Worm (Caenorhabditis elegans) whole organism, mixed stage, embryonic: ENCODE measurements around the gene F10E7.5.

ENCODE experiments used
- ceh-83 ChIP-seq: fragments of 200-800 bp; sonication (Bioruptor generic); optimal IDR thresholded peaks from 2 replicates; lab custom pipeline; 2018; ENCODE audit warnings: mild to moderate bottlenecking, missing genetic modification characterization, missing compliant biosample characterization
- flh-1 ChIP-seq: fragments of 200-800 bp; sonication (Bioruptor generic); optimal IDR thresholded peaks from 2 replicates; lab custom pipeline; 2018; ENCODE audit warnings: mild to moderate bottlenecking, missing genetic modification characterization, moderate library complexity, missing compliant biosample characterization
- hlh-1 ChIP-seq: fragments of 150-350 bp; optimal IDR thresholded peaks from 2 replicates; lab custom pipeline; 2014; ENCODE audit warnings: missing biosample characterization, missing genetic modification reagents, missing genetic modification characterization
- lin-13 ChIP-seq: fragments of 150-350 bp; optimal IDR thresholded peaks from 2 replicates; lab custom pipeline; 2014; ENCODE audit warnings: missing biosample characterization, missing genetic modification characterization
- lsy-2 ChIP-seq: fragments of 150-350 bp; optimal IDR thresholded peaks from 2 replicates; lab custom pipeline; 2014; ENCODE audit warnings: missing biosample characterization, missing genetic modification characterization
- pha-4 ChIP-seq: fragments of 150-350 bp; optimal IDR thresholded peaks from 2 replicates; lab custom pipeline; 2018; ENCODE audit warnings: missing biosample characterization, missing genetic modification reagents, missing genetic modification characterization
- snpc-4 ChIP-seq: fragments of 150-350 bp; optimal IDR thresholded peaks from 2 replicates; lab custom pipeline; 2014; ENCODE audit warnings: missing biosample characterization, missing genetic modification characterization
- tbx-8 ChIP-seq: fragments of 200-800 bp; sonication (Bioruptor generic); optimal IDR thresholded peaks from 2 replicates; lab custom pipeline; 2018; ENCODE audit warnings: mild to moderate bottlenecking, missing genetic modification characterization, moderate library complexity, missing compliant biosample characterization
- unc-120 ChIP-seq: sonication (generic microtip); optimal IDR thresholded peaks from 2 replicates; lab custom pipeline; 2017; ENCODE audit warnings: missing genetic modification characterization, missing compliant biosample characterization; ENCODE audit not compliant: poor library complexity, severe bottlenecking
- unc-39 ChIP-seq: fragments of 150-350 bp; optimal IDR thresholded peaks from 2 replicates; lab custom pipeline; 2014; ENCODE audit warnings: missing biosample characterization, missing genetic modification characterization
- unc-62 ChIP-seq: fragments of 150-350 bp; optimal IDR thresholded peaks from 2 replicates; lab custom pipeline; 2014; ENCODE audit warnings: missing biosample characterization, missing genetic modification reagents, missing genetic modification characterization
- ztf-11 ChIP-seq: fragments of 150-350 bp; optimal IDR thresholded peaks from 2 replicates; lab custom pipeline; 2014; ENCODE audit warnings: missing biosample characterization, missing genetic modification characterization

ce11 chrII:7104794-7105613, 6.8 kb upstream of the F10E7.5 start, which contains the start of the genes farl-11 and rpl-33:
- no peak for TF ChIP-seq snpc-4
- peak; percentile 63 for TF ChIP-seq lin-13
- no peak for TF ChIP-seq ztf-11 (tag; lab: Kevin White, UChicago)
- no peak for TF ChIP-seq tbx-8 (GFP tag; lab: Kevin White, UChicago)
- no peak for TF ChIP-seq ceh-83
- no peak for TF ChIP-seq unc-39 (tag; lab: Kevin White, UChicago)
- TF ChIP-seq pha-4, result peak; percentile 81
- TF ChIP-seq unc-120 (tag; lab: Kevin White, UChicago), result peak; percentile 4
- peak; percentile 98 for TF ChIP-seq lsy-2 (tag; lab: Kevin White, UChicago)
- peak; percentile 73 for TF ChIP-seq unc-62 (GFP tag; lab: Kevin White, UChicago)
- TF ChIP-seq hlh-1, result peak; percentile 61
- no peak for TF ChIP-seq flh-1
